Worm (Caenorhabditis elegans): Measurements from ENCODE around the gene E04F6.10.

Gene E04F6.10

DNA sequence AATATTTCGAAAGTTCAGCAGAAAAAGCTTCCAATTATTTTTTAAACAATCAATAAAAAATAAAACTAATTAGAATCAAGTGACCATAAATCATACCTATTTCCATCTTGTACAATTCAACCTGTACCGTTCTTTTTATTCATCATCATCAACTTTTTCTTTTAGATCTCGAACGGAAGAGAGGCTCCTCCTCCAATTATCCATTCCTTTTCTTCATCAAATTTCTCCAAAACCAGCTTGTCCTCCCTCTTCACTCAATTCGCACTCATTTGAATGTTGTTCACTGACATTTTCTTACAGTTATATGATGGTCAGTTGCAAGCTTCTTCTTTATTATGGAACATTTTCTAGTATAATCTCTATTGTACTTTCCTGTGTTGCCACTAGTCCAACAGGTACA lies 44.9 kb upstream of the E04F6.10 start, which contains the start of gene C30G12.4:
C30G12.4 (plus strand) TSS at position 301 of the 400 bp plus-strand sequence.
- TF ChIP-seq lin-39 (tag; optimal IDR thresholded peaks at IDR 0.05) (no peak), lin-1 (GFP tag; IDR thresholded peaks at IDR 0.05) (no peak), madf-5 (GFP tag; IDR thresholded peaks at IDR 0.05) (no peak), nhr-41 (GFP tag; IDR thresholded peaks at IDR 0.05) (no peak), mdt-29 (GFP tag; IDR thresholded peaks at IDR 0.05) (no peak), unc-62 (GFP tag; optimal IDR thresholded peaks at IDR 0.05 in 1 of 2) (no peak), unc-62 (tag; optimal IDR thresholded peaks at IDR 0.05) (no peak), spr-3 (GFP tag; optimal IDR thresholded peaks at IDR 0.05) (no peak), snpc-4 (tag; optimal IDR thresholded peaks at IDR 0.05) (no peak), F49E8.2 (tag; optimal IDR thresholded peaks at IDR 0.05; ENCODE audit: borderline replicate concordance) (no peak), nhr-76 (tag; optimal IDR thresholded peaks at IDR 0.05) (no peak), lin-13 (GFP tag; optimal IDR thresholded peaks at IDR 0.05) (no peak), nhr-48 (tag; optimal IDR thresholded peaks at IDR 0.05) (no peak), zag-1 (tag; optimal IDR thresholded peaks at IDR 0.05) (no peak), sdz-12 (GFP tag; optimal IDR thresholded peaks at IDR 0.05) (no peak), ceh-62 (tag; optimal IDR thresholded peaks at IDR 0.05) (no peak), jun-1 (tag; optimal IDR thresholded peaks at IDR 0.05) (no peak), D1046.2 (GFP tag; IDR thresholded peaks at IDR 0.05) (no peak), daf-19 (GFP tag; conservative IDR thresholded peaks at IDR 0.05) (no peak)

DNA sequence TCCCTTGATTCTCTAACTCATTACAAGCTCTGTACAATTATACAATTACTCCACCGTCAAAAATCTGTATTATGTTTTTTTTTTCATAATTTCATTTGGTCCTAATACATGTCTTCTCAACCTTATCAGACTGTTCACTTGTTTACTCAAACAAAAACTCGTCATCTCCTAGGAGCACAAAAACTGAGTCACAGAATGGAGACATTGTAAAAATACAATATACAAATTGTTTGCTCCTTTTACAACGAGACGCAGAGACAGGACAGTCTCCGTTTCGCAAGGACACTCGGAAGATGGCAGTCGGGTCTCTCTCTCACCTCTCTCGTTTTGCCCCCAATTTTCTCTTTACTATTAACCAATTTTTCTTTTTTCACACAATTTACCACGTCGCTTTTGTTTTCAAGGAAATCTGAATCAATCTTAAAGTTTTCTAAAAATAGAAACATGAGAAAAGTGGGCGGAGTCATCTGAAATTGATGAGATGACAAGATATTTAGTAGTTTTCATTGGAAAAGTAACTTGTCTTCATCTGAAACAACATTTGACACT lies 38.7 kb upstream of the E04F6.10 start, which contains the start of gene F32A5.8:
F32A5.8 (plus strand) TSS at position 499 of the 549 bp plus-strand sequence.
- TF ChIP-seq mdl-1 (tag; optimal IDR thresholded peaks at IDR 0.05) (peak in 1 of 2 experiments; percentile 17), lsy-2 (tag; optimal IDR thresholded peaks at IDR 0.05) (peak in 1 of 2 experiments; percentile 51), ama-1 (optimal IDR thresholded peaks at IDR 0.05) (peak; percentile 45), nhr-28 (tag; optimal IDR thresholded peaks at IDR 0.05) (peak; percentile 84), T26A8.4 (GFP tag; IDR thresholded peaks at IDR 0.05) (no peak), snpc-1.2 (GFP tag; IDR thresholded peaks at IDR 0.05) (no peak), dmd-6 (GFP tag; IDR thresholded peaks at IDR 0.05) (peak; percentile 72), hlh-30 (tag; optimal IDR thresholded peaks at IDR 0.05; ENCODE audit: insufficient read depth) (peak; percentile 0), nhr-102 (tag; optimal IDR thresholded peaks at IDR 0.05) (peak; percentile 51), T20F7.1 (GFP tag; optimal IDR thresholded peaks at IDR 0.05) (peak; percentile 64), hlh-11 (tag; optimal IDR thresholded peaks at IDR 0.05) (peak; percentile 71), Y105C5A.15 (GFP tag; IDR thresholded peaks at IDR 0.05) (no peak), pha-4 (GFP tag; IDR thresholded peaks at IDR 0.05) (no peak), pha-4 (tag; optimal IDR thresholded peaks at IDR 0.05) (peak; percentile 81), dve-1 (tag; optimal IDR thresholded peaks at IDR 0.05; ENCODE audit: insufficient read depth) (peak; percentile 84), mep-1 (tag; optimal IDR thresholded peaks at IDR 0.05) (peak; percentile 49), madf-5 (GFP tag; IDR thresholded peaks at IDR 0.05) (no peak), pqm-1 (tag; optimal IDR thresholded peaks at IDR 0.05) (peak; percentile 69), mes-2 (tag; optimal IDR thresholded peaks at IDR 0.05; ENCODE audit: poor library complexity, severe bottlenecking) (peak; percentile 56), unc-62 (GFP tag; optimal IDR thresholded peaks at IDR 0.05 in 1 of 2) (no peak), unc-62 (tag; optimal IDR thresholded peaks at IDR 0.05) (no peak), nhr-6 (tag; optimal IDR thresholded peaks at IDR 0.05) (peak; percentile 76), nhr-77 (tag; optimal IDR thresholded peaks at IDR 0.05) (peak; percentile 54), lin-13 (GFP tag; optimal IDR thresholded peaks at IDR 0.05) (no peak), daf-16 (GFP tag; optimal IDR thresholded peaks at IDR 0.05) (no peak), daf-16 (tag; optimal IDR thresholded peaks at IDR 0.05) (peak; percentile 88)
